Worm (Caenorhabditis elegans) whole organism, mixed stage, embryonic: ENCODE data around the gene him-10.

Source experiments
- M03D4.4 ChIP-seq: sonication (generic microtip); optimal IDR thresholded peaks from 2 replicates; lab custom pipeline; 2017; ENCODE audit warnings: mild to moderate bottlenecking, missing genetic modification characterization, missing compliant biosample characterization
- ces-1 ChIP-seq: fragments of 150-350 bp; optimal IDR thresholded peaks from 2 replicates; lab custom pipeline; 2014; ENCODE audit warnings: missing biosample characterization, missing genetic modification reagents, missing genetic modification characterization
- lin-13 ChIP-seq: fragments of 150-350 bp; optimal IDR thresholded peaks from 2 replicates; lab custom pipeline; 2014; ENCODE audit warnings: missing biosample characterization, missing genetic modification characterization
- lsy-2 ChIP-seq: fragments of 150-350 bp; optimal IDR thresholded peaks from 2 replicates; lab custom pipeline; 2014; ENCODE audit warnings: missing biosample characterization, missing genetic modification characterization
- nhr-76 ChIP-seq: sonication (generic microtip); optimal IDR thresholded peaks from 2 replicates; lab custom pipeline; 2017; ENCODE audit warnings: missing biosample characterization, missing genetic modification characterization
- unc-62 ChIP-seq: fragments of 150-350 bp; optimal IDR thresholded peaks from 2 replicates; lab custom pipeline; 2014; ENCODE audit warnings: missing biosample characterization, missing genetic modification reagents, missing genetic modification characterization

- no peak for TF ChIP-seq lin-13 (tag; lab: Kevin White, UChicago)
- TF ChIP-seq lsy-2 (tag; lab: Kevin White, UChicago): no peak
- TF ChIP-seq M03D4.4 (tag; lab: Kevin White, UChicago): no peak
- no peak for TF ChIP-seq unc-62 (GFP tag; lab: Kevin White, UChicago)
- no peak for TF ChIP-seq ces-1 (GFP tag; lab: Kevin White, UChicago)
- TF ChIP-seq nhr-76 (tag; lab: Kevin White, UChicago): no peak
Observed at ce11 chrIII:5836816-5837215, 33.8 kb downstream of the him-10 start, which contains the start of gene W04D12.1.
